Fruit fly (Drosophila melanogaster) whole organism, prepupa: Measurements from ENCODE around the gene CG9672.

ENCODE experiments used
- CG10631 ChIP-seq: fragments of 200-800 bp; sonication (Bioruptor generic); optimal IDR thresholded peaks from 2 replicates; lab custom pipeline; 2016; ENCODE audit warnings: missing biosample characterization, missing genetic modification characterization
- CG10669 ChIP-seq: fragments of 200-800 bp; sonication (Bioruptor generic); optimal IDR thresholded peaks from 3 replicates; lab custom pipeline; 2018; ENCODE audit warnings: missing biosample characterization, mild to moderate bottlenecking, missing genetic modification characterization, moderate library complexity
- CG11762 ChIP-seq: fragments of 200-800 bp; sonication (Bioruptor generic); optimal IDR thresholded peaks from 3 replicates; lab custom pipeline; 2016; ENCODE audit warnings: missing biosample characterization, missing genetic modification characterization; ENCODE audit not compliant: insufficient read depth
- CG11902 ChIP-seq: fragments of 200-800 bp; sonication (Bioruptor generic); optimal IDR thresholded peaks from 3 replicates; lab custom pipeline; 2016; ENCODE audit warnings: missing biosample characterization, missing genetic modification characterization
- CG15336 ChIP-seq: fragments of 200-800 bp; sonication (Bioruptor generic); IDR thresholded peaks from 2 replicates; pipeline ENCODE4 v1.3.6; 2022; ENCODE audit warnings: missing biosample characterization, missing genetic modification characterization
- CG3032 ChIP-seq: fragments of 200-800 bp; optimal IDR thresholded peaks from 2 replicates; lab custom pipeline; 2019; ENCODE audit warnings: missing biosample characterization, mild to moderate bottlenecking, missing genetic modification characterization, moderate library complexity
- CG31627 ChIP-seq: fragments of 200-800 bp; sonication (Bioruptor generic); optimal IDR thresholded peaks from 3 replicates; lab custom pipeline; 2016; ENCODE audit warnings: missing biosample characterization, missing genetic modification characterization
- CG32006 ChIP-seq: fragments of 200-800 bp; sonication (Bioruptor generic); optimal IDR thresholded peaks from 3 replicates; lab custom pipeline; 2017; ENCODE audit warnings: missing biosample characterization, mild to moderate bottlenecking, missing genetic modification characterization
- CG34406 ChIP-seq: fragments of 200-800 bp; sonication (Bioruptor generic); optimal IDR thresholded peaks from 3 replicates; lab custom pipeline; 2016; ENCODE audit warnings: missing biosample characterization, missing genetic modification characterization
- CG4318 ChIP-seq: fragments of 200-800 bp; sonication (Bioruptor generic); optimal IDR thresholded peaks from 3 replicates; lab custom pipeline; 2017; ENCODE audit warnings: missing biosample characterization, mild to moderate bottlenecking, missing genetic modification characterization
- CG6163 ChIP-seq: fragments of 200-800 bp; sonication (Bioruptor generic); IDR thresholded peaks from 3 replicates; pipeline ENCODE4 v1.3.6; 2022; ENCODE audit warnings: missing biosample characterization, missing genetic modification characterization
- CG6792 ChIP-seq: fragments of 200-800 bp; sonication (Bioruptor generic); optimal IDR thresholded peaks from 3 replicates; lab custom pipeline; 2016; ENCODE audit warnings: missing biosample characterization, missing genetic modification characterization
- CG7368 ChIP-seq: fragments of 200-800 bp; sonication (Bioruptor generic); optimal IDR thresholded peaks from 3 replicates; lab custom pipeline; 2016; ENCODE audit warnings: missing biosample characterization, missing genetic modification characterization
- CG8119 ChIP-seq: fragments of 200-800 bp; sonication (Bioruptor generic); IDR thresholded peaks from 3 replicates; pipeline ENCODE4 v1.3.6; 2022; ENCODE audit warnings: missing biosample characterization, missing genetic modification characterization
- CG8319 ChIP-seq: fragments of 200-800 bp; sonication (Bioruptor generic); optimal IDR thresholded peaks from 3 replicates; lab custom pipeline; 2016; ENCODE audit warnings: missing biosample characterization, missing genetic modification characterization
- CG9139 ChIP-seq: fragments of 200-800 bp; sonication (Bioruptor generic); optimal IDR thresholded peaks from 3 replicates; lab custom pipeline; 2017; ENCODE audit warnings: missing biosample characterization, mild to moderate bottlenecking, missing genetic modification characterization
- Eip78C ChIP-seq: fragments of 200-800 bp; sonication (Bioruptor generic); peaks from one replicate; lab custom pipeline; 2016; ENCODE audit warnings: missing biosample characterization, missing genetic modification characterization
- Eip93F ChIP-seq: fragments of 200-800 bp; sonication (Bioruptor generic); optimal IDR thresholded peaks from 2 replicates; lab custom pipeline; 2016; ENCODE audit warnings: missing biosample characterization, mild to moderate bottlenecking, missing genetic modification characterization
- Ets21C ChIP-seq: fragments of 200-800 bp; sonication (Bioruptor generic); optimal IDR thresholded peaks from 3 replicates; lab custom pipeline; 2016; ENCODE audit warnings: missing biosample characterization, missing genetic modification characterization
- Ets96B ChIP-seq: fragments of 200-800 bp; optimal IDR thresholded peaks from 2 replicates; lab custom pipeline; 2019; ENCODE audit warnings: missing biosample characterization, mild to moderate bottlenecking, missing genetic modification characterization, moderate library complexity
- Gug ChIP-seq: fragments of 200-800 bp; sonication (Bioruptor generic); IDR thresholded peaks from 2 replicates; pipeline ENCODE4 v1.3.6; 2022; ENCODE audit warnings: missing biosample characterization, missing genetic modification characterization
- Hr38 ChIP-seq: sonication (Bioruptor generic); optimal IDR thresholded peaks from 2 replicates; lab custom pipeline; 2016; ENCODE audit warnings: missing biosample characterization, missing genetic modification characterization
- Hr4 ChIP-seq: fragments of 200-800 bp; sonication (Bioruptor generic); optimal IDR thresholded peaks from 3 replicates; lab custom pipeline; 2016; ENCODE audit warnings: missing biosample characterization, missing genetic modification characterization
- Lpt ChIP-seq: fragments of 200-800 bp; sonication (Bioruptor generic); optimal IDR thresholded peaks from 3 replicates; lab custom pipeline; 2016; ENCODE audit warnings: missing biosample characterization, missing genetic modification characterization
- Smox ChIP-seq: fragments of 200-800 bp; sonication (Bioruptor generic); optimal IDR thresholded peaks from 3 replicates; lab custom pipeline; 2016; ENCODE audit warnings: missing biosample characterization, missing genetic modification characterization
- Sox14 ChIP-seq: fragments of 200-800 bp; sonication (Bioruptor generic); optimal IDR thresholded peaks from 3 replicates; lab custom pipeline; 2016; ENCODE audit warnings: missing biosample characterization, missing genetic modification characterization
- achi ChIP-seq: fragments of 200-800 bp; sonication (Bioruptor generic); optimal IDR thresholded peaks from 3 replicates; lab custom pipeline; 2016; ENCODE audit warnings: missing biosample characterization, missing genetic modification characterization
- acj6 ChIP-seq: fragments of 200-800 bp; sonication (Bioruptor generic); optimal IDR thresholded peaks from 3 replicates; lab custom pipeline; 2016; ENCODE audit warnings: missing biosample characterization, missing genetic modification characterization
- cyc ChIP-seq: fragments of 200-800 bp; sonication (Bioruptor generic); optimal IDR thresholded peaks from 3 replicates; lab custom pipeline; 2016; ENCODE audit warnings: missing biosample characterization, missing genetic modification characterization
- dac ChIP-seq: fragments of 200-800 bp; sonication (Bioruptor generic); optimal IDR thresholded peaks from 2 replicates; lab custom pipeline; 2017; ENCODE audit warnings: missing biosample characterization, mild to moderate bottlenecking, missing genetic modification characterization
- dsx ChIP-seq: fragments of 200-800 bp; optimal IDR thresholded peaks from 3 replicates; lab custom pipeline; 2019; ENCODE audit warnings: missing biosample characterization, mild to moderate bottlenecking, missing genetic modification characterization, moderate library complexity; ENCODE audit not compliant: poor library complexity, severe bottlenecking
- eg ChIP-seq: fragments of 200-800 bp; sonication (Bioruptor generic); IDR thresholded peaks from 3 replicates; pipeline ENCODE4 v1.3.6; 2022; ENCODE audit warnings: missing biosample characterization, missing genetic modification characterization
- esn ChIP-seq: fragments of 200-800 bp; sonication (Bioruptor generic); optimal IDR thresholded peaks from 2 replicates; lab custom pipeline; 2016; ENCODE audit warnings: missing biosample characterization, mild to moderate bottlenecking, missing genetic modification characterization, moderate library complexity
- fd59A ChIP-seq: fragments of 200-800 bp; sonication (Bioruptor generic); optimal IDR thresholded peaks from 2 replicates; lab custom pipeline; 2017; ENCODE audit warnings: missing biosample characterization, mild to moderate bottlenecking, missing genetic modification characterization, missing genetic modification reagents
- fd85E ChIP-seq: fragments of 200-800 bp; sonication (Bioruptor generic); optimal IDR thresholded peaks from 3 replicates; lab custom pipeline; 2016; ENCODE audit warnings: missing biosample characterization, missing genetic modification characterization
- lz ChIP-seq: fragments of 200-800 bp; sonication (Bioruptor generic); optimal IDR thresholded peaks from 3 replicates; lab custom pipeline; 2016; ENCODE audit warnings: missing biosample characterization, missing genetic modification characterization
- pdm3 ChIP-seq: fragments of 200-800 bp; sonication (Bioruptor generic); optimal IDR thresholded peaks from 3 replicates; lab custom pipeline; 2016; ENCODE audit warnings: missing biosample characterization, missing genetic modification characterization
- salr ChIP-seq, 2 experiments: fragments of 200-800 bp; sonication (Bioruptor generic); optimal IDR thresholded peaks; 3 replicates each; lab custom pipeline; 2016 to 2018; ENCODE audit warnings: missing biosample characterization in 2 of 2, missing genetic modification characterization in 2 of 2, mild to moderate bottlenecking in 1 of 2
- svp ChIP-seq: fragments of 200-800 bp; sonication (Bioruptor generic); peaks from one replicate; lab custom pipeline; 2016; ENCODE audit warnings: missing biosample characterization, missing genetic modification characterization
- topi ChIP-seq: fragments of 200-800 bp; sonication (Bioruptor generic); optimal IDR thresholded peaks from 3 replicates; lab custom pipeline; 2016; ENCODE audit warnings: missing biosample characterization, missing genetic modification characterization
- vri ChIP-seq: fragments of 200-800 bp; sonication (Bioruptor generic); optimal IDR thresholded peaks from 3 replicates; lab custom pipeline; 2016; ENCODE audit warnings: missing biosample characterization, mild to moderate bottlenecking, missing genetic modification characterization

Gene CG9672

dm6 chrX:16690499-16690898 lies 16.2 kb downstream of the CG9672 start (continued):
- TF ChIP-seq Lpt (GFP tag; lab: Kevin White, UChicago) (peak; percentile 17), dsx (no peak), CG11762 (GFP tag; lab: Kevin White, UChicago) (no peak), CG6792 (GFP tag; lab: Kevin White, UChicago) (no peak), acj6 (GFP tag; lab: Kevin White, UChicago) (peak; percentile 21), CG7368 (no peak), fd59A (GFP tag; lab: Kevin White, UChicago) (peak; percentile 6), CG31627 (GFP tag; lab: Kevin White, UChicago) (no peak), CG32006 (GFP tag; lab: Kevin White, UChicago) (peak; percentile 17), vri (no peak), topi (GFP tag; lab: Kevin White, UChicago) (no peak), CG8319 (GFP tag; lab: Kevin White, UChicago) (no peak), CG34406 (GFP tag; lab: Kevin White, UChicago) (no peak), CG11902 (GFP tag; lab: Kevin White, UChicago) (no peak), Hr4 (GFP tag; lab: Kevin White, UChicago) (peak; percentile 24), Smox (no peak), Hr38 (GFP tag; lab: Kevin White, UChicago) (no peak), dac (GFP tag; lab: Kevin White, UChicago) (no peak), esn (GFP tag; lab: Kevin White, UChicago) (no peak), fd85E (GFP tag; lab: Kevin White, UChicago) (no peak), svp (GFP tag; lab: Kevin White, UChicago) (no peak), CG6163 (peak; percentile 49; the same call in 1 of the 3 replicates), Ets96B (peak; percentile 39), lz (GFP tag; lab: Kevin White, UChicago) (no peak), pdm3 (GFP tag; lab: Kevin White, UChicago) (peak; percentile 43), cyc (GFP tag; lab: Kevin White, UChicago) (no peak), CG10631 (GFP tag; lab: Kevin White, UChicago) (peak; percentile 36), CG10669 (GFP tag; lab: Kevin White, UChicago) (no peak), CG9139 (no peak), Eip93F (GFP tag; lab: Kevin White, UChicago) (no peak)

dm6 chrX:16689966-16690365 lies 16.7 kb downstream of the CG9672 start:
- TF ChIP-seq svp (GFP tag; lab: Kevin White, UChicago): peak; percentile 9
- peak; percentile 10 for TF ChIP-seq Ets96B
- TF ChIP-seq CG6163: 0 out of 3 replicates have a peak, but pooled peaks have one; percentile 6
- peak; percentile 51; the same call in 1 of the 3 replicates for TF ChIP-seq CG8119
- TF ChIP-seq CG6792 (GFP tag; lab: Kevin White, UChicago): no peak
- peak; percentile 30 for TF ChIP-seq dsx
- TF ChIP-seq Ets21C (GFP tag; lab: Kevin White, UChicago): no peak
- TF ChIP-seq Eip78C: peak; percentile 37
- peak; percentile 5 for TF ChIP-seq CG3032
- TF ChIP-seq Lpt (GFP tag; lab: Kevin White, UChicago): no peak
- TF ChIP-seq CG34406 (GFP tag; lab: Kevin White, UChicago): no peak

dm6 chrX:16689339-16689738 lies 17.3 kb downstream of the CG9672 start:
- TF ChIP-seq acj6 (GFP tag; lab: Kevin White, UChicago) (no peak), CG4318 (GFP tag; lab: Kevin White, UChicago) (no peak), CG7368 (no peak), Gug (GFP tag; lab: Robert Waterston, UW) (no peak), eg (GFP tag; lab: Robert Waterston, UW) (no peak), Ets96B (no peak), pdm3 (GFP tag; lab: Kevin White, UChicago) (no peak), CG10669 (GFP tag; lab: Kevin White, UChicago) (no peak), Lpt (GFP tag; lab: Kevin White, UChicago) (no peak), esn (GFP tag; lab: Kevin White, UChicago) (no peak), lz (GFP tag; lab: Kevin White, UChicago) (no peak), achi (GFP tag; lab: Kevin White, UChicago) (no peak), Sox14 (GFP tag; lab: Kevin White, UChicago) (no peak), salr (GFP tag; optimal IDR thresholded peaks at IDR 0.05; lab: Kevin White, UChicago) (no peak), Hr38 (GFP tag; lab: Kevin White, UChicago) (no peak), CG15336 (no peak)
